Worm (Caenorhabditis elegans) whole organism, late embryonic: ENCODE measurements around the gene K07C5.3.

Experiments used
- C38D4.7 ChIP-seq: fragments of 200-800 bp; sonication (Bioruptor generic); optimal IDR thresholded peaks from 2 replicates; lab custom pipeline; 2018; ENCODE audit warnings: mild to moderate bottlenecking, missing genetic modification characterization, moderate library complexity, missing compliant biosample characterization
- F13H6.1 ChIP-seq: sonication (generic microtip); optimal IDR thresholded peaks from 2 replicates; lab custom pipeline; 2016; ENCODE audit warnings: missing genetic modification characterization, missing compliant biosample characterization
- K02D7.2 ChIP-seq: sonication (generic microtip); optimal IDR thresholded peaks from 2 replicates; lab custom pipeline; 2017; ENCODE audit warnings: mild to moderate bottlenecking, missing genetic modification characterization, missing compliant biosample characterization
- T23F11.4 ChIP-seq: fragments of 200-800 bp; sonication (Bioruptor generic); optimal IDR thresholded peaks from 2 replicates; lab custom pipeline; 2018; ENCODE audit warnings: mild to moderate bottlenecking, missing genetic modification characterization, missing compliant biosample characterization
- Y22D7AL.16 ChIP-seq: sonication (generic microtip); optimal IDR thresholded peaks from 2 replicates; lab custom pipeline; 2016; ENCODE audit warnings: missing genetic modification characterization, missing compliant biosample characterization
- ahr-1 ChIP-seq: sonication (generic microtip); optimal IDR thresholded peaks from 2 replicates; lab custom pipeline; 2016; ENCODE audit warnings: missing genetic modification characterization, missing compliant biosample characterization
- ceh-14 ChIP-seq: sonication (generic microtip); optimal IDR thresholded peaks from 2 replicates; lab custom pipeline; 2016; ENCODE audit warnings: missing genotype, missing genetic modification characterization, missing compliant biosample characterization
- ceh-18 ChIP-seq: sonication (generic microtip); optimal IDR thresholded peaks from 2 replicates; lab custom pipeline; 2016; ENCODE audit warnings: missing genetic modification characterization, missing compliant biosample characterization
- ceh-2 ChIP-seq: sonication (generic microtip); optimal IDR thresholded peaks from 2 replicates; lab custom pipeline; 2016; ENCODE audit warnings: missing genotype, missing genetic modification characterization, missing compliant biosample characterization
- ceh-24 ChIP-seq: sonication (generic microtip); optimal IDR thresholded peaks from 2 replicates; lab custom pipeline; 2016; ENCODE audit warnings: mild to moderate bottlenecking, missing genetic modification characterization, missing compliant biosample characterization
- ceh-30 ChIP-seq: fragments of 150-350 bp; optimal IDR thresholded peaks from 2 replicates; lab custom pipeline; 2014; ENCODE audit warnings: missing biosample characterization, missing genetic modification characterization
- ceh-31 ChIP-seq: sonication (generic microtip); optimal IDR thresholded peaks from 2 replicates; lab custom pipeline; 2016; ENCODE audit warnings: missing genetic modification characterization, missing compliant biosample characterization
- dmd-4 ChIP-seq: sonication (generic microtip); optimal IDR thresholded peaks from 2 replicates; lab custom pipeline; 2016; ENCODE audit warnings: borderline replicate concordance, missing genetic modification characterization, missing compliant biosample characterization
- dve-1 ChIP-seq: sonication (generic microtip); optimal IDR thresholded peaks from 2 replicates; lab custom pipeline; 2017; ENCODE audit warnings: antibody characterized with exemption, mild to moderate bottlenecking, missing genetic modification characterization, missing compliant biosample characterization
- elt-2 ChIP-seq: sonication (generic microtip); optimal IDR thresholded peaks from 2 replicates; lab custom pipeline; 2016; ENCODE audit warnings: missing genetic modification reagents, missing genetic modification characterization, missing compliant biosample characterization
- elt-4 ChIP-seq: sonication (generic microtip); optimal IDR thresholded peaks from 2 replicates; lab custom pipeline; 2016; ENCODE audit warnings: missing genetic modification characterization, missing compliant biosample characterization
- eyg-1 ChIP-seq: sonication (generic microtip); optimal IDR thresholded peaks from 2 replicates; lab custom pipeline; 2016; ENCODE audit warnings: missing genotype, missing genetic modification characterization, missing compliant biosample characterization
- gmeb-2 ChIP-seq: sonication (generic microtip); optimal IDR thresholded peaks from 2 replicates; lab custom pipeline; 2016; ENCODE audit warnings: missing genetic modification characterization, inconsistent platforms, missing compliant biosample characterization
- hlh-15 ChIP-seq: sonication (generic microtip); optimal IDR thresholded peaks from 2 replicates; lab custom pipeline; 2016; ENCODE audit warnings: missing genetic modification characterization, missing compliant biosample characterization
- hlh-30 ChIP-seq: sonication (generic microtip); optimal IDR thresholded peaks from 2 replicates; lab custom pipeline; 2017; ENCODE audit warnings: antibody characterized with exemption, missing genetic modification characterization, missing compliant biosample characterization; ENCODE audit not compliant: insufficient read depth
- hlh-6 ChIP-seq: sonication (generic microtip); optimal IDR thresholded peaks from 2 replicates; lab custom pipeline; 2016; ENCODE audit warnings: missing genotype, missing genetic modification characterization, missing compliant biosample characterization
- lim-6 ChIP-seq: sonication (generic microtip); optimal IDR thresholded peaks from 2 replicates; lab custom pipeline; 2016; ENCODE audit warnings: missing genetic modification characterization, missing compliant biosample characterization
- mec-3 ChIP-seq: sonication (generic microtip); optimal IDR thresholded peaks from 2 replicates; lab custom pipeline; 2016; ENCODE audit warnings: borderline replicate concordance, missing genetic modification characterization, missing compliant biosample characterization
- nfya-1 ChIP-seq: sonication (generic microtip); optimal IDR thresholded peaks from 2 replicates; lab custom pipeline; 2017; ENCODE audit warnings: missing genetic modification characterization, mild to moderate bottlenecking, missing compliant biosample characterization, antibody characterized with exemption, moderate library complexity
- npax-4 ChIP-seq: sonication (generic microtip); optimal IDR thresholded peaks from 2 replicates; lab custom pipeline; 2016; ENCODE audit warnings: missing genetic modification characterization, missing compliant biosample characterization
- pax-1 ChIP-seq: fragments of 150-350 bp; optimal IDR thresholded peaks from 2 replicates; lab custom pipeline; 2014; ENCODE audit warnings: missing biosample characterization, missing genetic modification characterization
- sdc-2 ChIP-seq: sonication (generic microtip); optimal IDR thresholded peaks from 2 replicates; lab custom pipeline; 2016; ENCODE audit warnings: missing genotype, missing genetic modification characterization, missing compliant biosample characterization
- sox-2 ChIP-seq: fragments of 200-800 bp; sonication (Bioruptor generic); IDR thresholded peaks from 2 replicates; pipeline ENCODE4 v1.3.6; 2022; ENCODE audit warnings: missing genetic modification reagents, missing genetic modification characterization, missing compliant biosample characterization
- sox-4 ChIP-seq: sonication (generic microtip); optimal IDR thresholded peaks from 2 replicates; lab custom pipeline; 2017; ENCODE audit warnings: mild to moderate bottlenecking, missing genetic modification characterization, inconsistent platforms, missing compliant biosample characterization
- tbx-2 ChIP-seq: sonication (generic microtip); optimal IDR thresholded peaks from 2 replicates; lab custom pipeline; 2016; ENCODE audit warnings: missing genetic modification characterization, missing compliant biosample characterization
- unc-3 ChIP-seq, 2 experiments: fragments of 200-800 bp in 1 of 2; sonication (Bioruptor generic) in 1 of 2; sonication (generic microtip) in 1 of 2; conservative IDR thresholded peaks in 1 of 2; optimal IDR thresholded peaks in 1 of 2; 2 replicates each; pipeline versions ENCODE4 v1.3.6 to Lab custom; 2016 to 2022; ENCODE audit warnings: missing compliant biosample characterization in 2 of 2, missing genetic modification characterization in 2 of 2, missing genetic modification reagents in 1 of 2
- unc-55 ChIP-seq: sonication (generic microtip); optimal IDR thresholded peaks from 2 replicates; lab custom pipeline; 2017; ENCODE audit warnings: missing biosample characterization, missing genetic modification reagents, missing genetic modification characterization
- unc-86 ChIP-seq: sonication (generic microtip); optimal IDR thresholded peaks from 2 replicates; lab custom pipeline; 2016; ENCODE audit warnings: missing genetic modification characterization, missing compliant biosample characterization

The K07C5.3 gene

ce11 chrV:10379761-10380160, 36.9 kb downstream of the K07C5.3 start:
- TF ChIP-seq ceh-30 (tag; lab: Kevin White, UChicago): no peak
- TF ChIP-seq nfya-1 (tag; lab: Kevin White, UChicago): no peak
- TF ChIP-seq unc-86 (tag; lab: Kevin White, UChicago): no peak
- no peak for TF ChIP-seq dmd-4

- TF ChIP-seq lim-6 (tag; lab: Kevin White, UChicago) (no peak), K02D7.2 (no peak), sox-4 (tag; lab: Kevin White, UChicago) (no peak), F13H6.1 (tag; lab: Kevin White, UChicago) (no peak), Y22D7AL.16 (no peak), unc-3 (GFP tag; conservative IDR thresholded peaks at IDR 0.05; lab: Robert Waterston, UW) (no peak), unc-3 (tag; optimal IDR thresholded peaks at IDR 0.05; lab: Kevin White, UChicago) (no peak), gmeb-2 (tag; lab: Kevin White, UChicago) (no peak), ceh-24 (no peak), hlh-6 (no peak), elt-2 (tag; lab: Kevin White, UChicago) (no peak), sox-2 (GFP tag; lab: Robert Waterston, UW) (no peak), unc-86 (tag; lab: Kevin White, UChicago) (no peak), pax-1 (tag; lab: Kevin White, UChicago) (no peak), sdc-2 (tag; lab: Kevin White, UChicago) (no peak), hlh-30 (no peak), C38D4.7 (GFP tag; lab: Kevin White, UChicago) (no peak), T23F11.4 (GFP tag; lab: Kevin White, UChicago) (no peak), ceh-30 (tag; lab: Kevin White, UChicago) (no peak), ceh-14 (tag; lab: Kevin White, UChicago) (no peak)
Measured at ce11 chrV:10381726-10382125, 38.9 kb downstream of the K07C5.3 start, which contains the start of gene abu-1. abu-1 (minus strand) TSS chrV:10381826.

ce11 chrV:10382142-10382541, 39.3 kb downstream of the K07C5.3 start, which contains the start of gene pqn-2:
pqn-2 (plus strand) TSS chrV:10382442.
- no peak for TF ChIP-seq eyg-1 (tag; lab: Kevin White, UChicago)
- TF ChIP-seq, all 69 proteins: peak for 0

- TF ChIP-seq unc-55 (no peak), eyg-1 (tag; lab: Kevin White, UChicago) (no peak), tbx-2 (tag; lab: Kevin White, UChicago) (no peak), ceh-31 (no peak), T23F11.4 (GFP tag; lab: Kevin White, UChicago) (no peak), F13H6.1 (tag; lab: Kevin White, UChicago) (no peak), ceh-18 (tag; lab: Kevin White, UChicago) (no peak), hlh-15 (no peak), dve-1 (tag; lab: Kevin White, UChicago) (no peak)
- TF ChIP-seq, all 69 proteins: peak for 0
Measured at ce11 chrV:10383950-10384349, 41.1 kb downstream of the K07C5.3 start, which contains the start of gene spe-10. spe-10 (plus strand) TSS chrV:10384250.

ce11 chrV:10387412-10387811, 44.6 kb downstream of the K07C5.3 start:
- TF ChIP-seq ceh-2 (no peak), ahr-1 (no peak), npax-4 (tag; lab: Kevin White, UChicago) (no peak), C38D4.7 (GFP tag; lab: Kevin White, UChicago) (no peak), ceh-18 (tag; lab: Kevin White, UChicago) (no peak)

- TF ChIP-seq mec-3 (no peak), elt-4 (tag; lab: Kevin White, UChicago) (no peak)
- TF ChIP-seq, all 69 proteins: peak for 0
Measured at ce11 chrV:10388318-10388717, 45.5 kb downstream of the K07C5.3 start, which contains the start of gene AC3.5. AC3.5 (plus strand) TSS chrV:10388527.
